ENCODE assay signal across 4 fruit fly cellular contexts in genomic region chr3L:9848744-9849143, dm6.
TF ChIP-seq lines count a peak whose summit lies in the region.

No protein-coding gene starts in this region.

- no peak for TF ChIP-seq CTCF in whole organism, embryonic (GFP tag; optimal IDR thresholded peaks at IDR 0.05; lab: Kevin White, UChicago)

TF ChIP-seq in whole organism, adult, 20 proteins besides CTCF, POLR2A, EP300 and RAD21:
- TF ChIP-seq tj (GFP tag; optimal IDR thresholded peaks at IDR 0.05; lab: Kevin White, UChicago) (peak; percentile 42), Crg-1 (GFP tag; optimal IDR thresholded peaks at IDR 0.05; lab: Kevin White, UChicago) (no peak), CG33017 (tag; optimal IDR thresholded peaks at IDR 0.05; lab: Kevin White, UChicago) (no peak), toe (GFP tag; optimal IDR thresholded peaks at IDR 0.05; lab: Kevin White, UChicago) (no peak), bab1 (GFP tag; optimal IDR thresholded peaks at IDR 0.05; lab: Kevin White, UChicago) (no peak)

TF ChIP-seq in whole organism, embryonic, 481 proteins besides CTCF, POLR2A, EP300 and RAD21:
- TF ChIP-seq nom (GFP tag; optimal IDR thresholded peaks at IDR 0.05; lab: Kevin White, UChicago) (peak; percentile 96), bsh (GFP tag; optimal IDR thresholded peaks at IDR 0.05; lab: Kevin White, UChicago) (peak in 1 of 2 experiments; percentile 95), sqz (GFP tag; optimal IDR thresholded peaks at IDR 0.05; lab: Kevin White, UChicago) (peak; percentile 4), Hr39 (optimal IDR thresholded peaks at IDR 0.05; lab: Kevin White, UChicago) (peak; percentile 65), Drgx (GFP tag; IDR thresholded peaks at IDR 0.05; lab: Robert Waterston, UW) (peak; percentile 58), CG10267 (tag; optimal IDR thresholded peaks at IDR 0.05; lab: Kevin White, UChicago) (no peak), Ada2b (GFP tag; IDR thresholded peaks at IDR 0.05; lab: Robert Waterston, UW) (no peak)

TF ChIP-seq in whole organism, prepupa, 60 proteins besides CTCF, POLR2A, EP300 and RAD21 (continues in another document):
- TF ChIP-seq spab (GFP tag; optimal IDR thresholded peaks at IDR 0.05; lab: Kevin White, UChicago) (peak; percentile 73), lz (GFP tag; optimal IDR thresholded peaks at IDR 0.05; lab: Kevin White, UChicago) (no peak), CG6808 (GFP tag; optimal IDR thresholded peaks at IDR 0.05; lab: Kevin White, UChicago) (peak; percentile 91), vri (GFP tag; optimal IDR thresholded peaks at IDR 0.05; lab: Kevin White, UChicago) (no peak), Hr4 (GFP tag; optimal IDR thresholded peaks at IDR 0.05; lab: Kevin White, UChicago) (no peak), CG10669 (GFP tag; optimal IDR thresholded peaks at IDR 0.05; lab: Kevin White, UChicago) (peak; percentile 83), svp (GFP tag; lab: Kevin White, UChicago) (no peak), Eip75B (GFP tag; optimal IDR thresholded peaks at IDR 0.05; lab: Kevin White, UChicago) (peak; percentile 65), acj6 (GFP tag; optimal IDR thresholded peaks at IDR 0.05; lab: Kevin White, UChicago) (no peak), CG7368 (GFP tag; optimal IDR thresholded peaks at IDR 0.05; lab: Kevin White, UChicago) (peak; percentile 38), OdsH (GFP tag; optimal IDR thresholded peaks at IDR 0.05; lab: Kevin White, UChicago) (peak; percentile 41), Sox15 (GFP tag; optimal IDR thresholded peaks at IDR 0.05; lab: Kevin White, UChicago) (no peak), CG6792 (GFP tag; optimal IDR thresholded peaks at IDR 0.05; lab: Kevin White, UChicago) (no peak), salr (GFP tag; optimal IDR thresholded peaks at IDR 0.05; lab: Kevin White, UChicago) (peak; percentile 27 to 67), CG8119 (GFP tag; IDR thresholded peaks at IDR 0.05; lab: Robert Waterston, UW) (peak; percentile 84), Smox (GFP tag; optimal IDR thresholded peaks at IDR 0.05; lab: Kevin White, UChicago) (no peak), CG6276 (GFP tag; optimal IDR thresholded peaks at IDR 0.05; lab: Kevin White, UChicago) (peak; percentile 85), esn (GFP tag; optimal IDR thresholded peaks at IDR 0.05; lab: Kevin White, UChicago) (no peak), Eip93F (GFP tag; optimal IDR thresholded peaks at IDR 0.05; lab: Kevin White, UChicago) (no peak), fd59A (GFP tag; optimal IDR thresholded peaks at IDR 0.05; lab: Kevin White, UChicago) (peak; percentile 41), CG31627 (GFP tag; optimal IDR thresholded peaks at IDR 0.05; lab: Kevin White, UChicago) (no peak), CG15336 (GFP tag; IDR thresholded peaks at IDR 0.05; lab: Robert Waterston, UW) (peak; percentile 69), CG10631 (GFP tag; optimal IDR thresholded peaks at IDR 0.05; lab: Kevin White, UChicago) (peak; percentile 7), net (GFP tag; optimal IDR thresholded peaks at IDR 0.05; lab: Kevin White, UChicago) (peak; percentile 67), eg (GFP tag; IDR thresholded peaks at IDR 0.05; lab: Robert Waterston, UW) (peak; percentile 85), CG11902 (GFP tag; optimal IDR thresholded peaks at IDR 0.05; lab: Kevin White, UChicago) (no peak), CG6854 (GFP tag; optimal IDR thresholded peaks at IDR 0.05; lab: Kevin White, UChicago) (no peak), dac (GFP tag; optimal IDR thresholded peaks at IDR 0.05; lab: Kevin White, UChicago) (peak; percentile 8), CG1621 (tag; optimal IDR thresholded peaks at IDR 0.05; lab: Kevin White, UChicago) (peak; percentile 64), Ets21C (GFP tag; optimal IDR thresholded peaks at IDR 0.05; lab: Kevin White, UChicago) (no peak), fd85E (GFP tag; optimal IDR thresholded peaks at IDR 0.05; lab: Kevin White, UChicago) (no peak), CG32006 (GFP tag; optimal IDR thresholded peaks at IDR 0.05; lab: Kevin White, UChicago) (peak; percentile 55), Ets96B (tag; optimal IDR thresholded peaks at IDR 0.05; lab: Kevin White, UChicago) (peak; percentile 75), CG3032 (tag; optimal IDR thresholded peaks at IDR 0.05; lab: Kevin White, UChicago) (peak; percentile 73), ss (GFP tag; optimal IDR thresholded peaks at IDR 0.05; lab: Kevin White, UChicago) (peak; percentile 90 to 91), CG8632 (GFP tag; optimal IDR thresholded peaks at IDR 0.05; lab: Kevin White, UChicago) (peak; percentile 46), CG4318 (GFP tag; optimal IDR thresholded peaks at IDR 0.05; lab: Kevin White, UChicago) (no peak), Lpt (GFP tag; optimal IDR thresholded peaks at IDR 0.05; lab: Kevin White, UChicago) (peak; percentile 84), CG11294 (GFP tag; IDR thresholded peaks at IDR 0.05; lab: Robert Waterston, UW) (no peak), Blimp-1 (GFP tag; optimal IDR thresholded peaks at IDR 0.05; lab: Kevin White, UChicago) (no peak), CG8319 (GFP tag; optimal IDR thresholded peaks at IDR 0.05; lab: Kevin White, UChicago) (no peak), Hr39 (GFP tag; optimal IDR thresholded peaks at IDR 0.05; lab: Kevin White, UChicago) (no peak)

TF ChIP-seq in whole organism, pupa, 21 proteins besides CTCF, POLR2A, EP300 and RAD21:
- TF ChIP-seq CG8301 (tag; optimal IDR thresholded peaks at IDR 0.05; lab: Kevin White, UChicago) (peak; percentile 69), gl (tag; optimal IDR thresholded peaks at IDR 0.05; lab: Kevin White, UChicago) (peak; percentile 97), CG4496 (GFP tag; IDR thresholded peaks at IDR 0.05; lab: Robert Waterston, UW) (peak; percentile 81; the same call in 2 of the 3 replicates), Pif1B (GFP tag; optimal IDR thresholded peaks at IDR 0.05; lab: Kevin White, UChicago) (peak; percentile 82), CG15710 (tag; optimal IDR thresholded peaks at IDR 0.05; lab: Kevin White, UChicago) (peak; percentile 73), CG17806 (tag; optimal IDR thresholded peaks at IDR 0.05; lab: Kevin White, UChicago) (peak; percentile 74), CG10348 (GFP tag; IDR thresholded peaks at IDR 0.05; lab: Robert Waterston, UW) (no peak), rn (GFP tag; IDR thresholded peaks at IDR 0.05; lab: Robert Waterston, UW) (peak; percentile 47; the same call in 1 of the 2 replicates), CG9948 (tag; optimal IDR thresholded peaks at IDR 0.05; lab: Kevin White, UChicago) (peak; percentile 73), CG32121 (GFP tag; IDR thresholded peaks at IDR 0.05; lab: Robert Waterston, UW) (no peak), CG34367 (tag; optimal IDR thresholded peaks at IDR 0.05; lab: Kevin White, UChicago) (peak; percentile 76), CG12605 (GFP tag; IDR thresholded peaks at IDR 0.05; lab: Robert Waterston, UW) (peak; percentile 93), Pif1A (GFP tag; optimal IDR thresholded peaks at IDR 0.05; lab: Kevin White, UChicago) (peak; percentile 91), EcR (GFP tag; optimal IDR thresholded peaks at IDR 0.05; lab: Kevin White, UChicago) (peak; percentile 43), D1 (tag; optimal IDR thresholded peaks at IDR 0.05; lab: Kevin White, UChicago) (peak; percentile 46), Ets98B (GFP tag; IDR thresholded peaks at IDR 0.05; lab: Robert Waterston, UW) (peak; percentile 65), CG8159 (tag; optimal IDR thresholded peaks at IDR 0.05; lab: Kevin White, UChicago) (peak; percentile 84), fd96Ca (GFP tag; IDR thresholded peaks at IDR 0.05; lab: Robert Waterston, UW) (peak; percentile 55; the same call in 2 of the 3 replicates), Snoo (tag; optimal IDR thresholded peaks at IDR 0.05; lab: Kevin White, UChicago) (no peak), CG13204 (GFP tag; optimal IDR thresholded peaks at IDR 0.05; lab: Kevin White, UChicago) (peak; percentile 85), CG14655 (GFP tag; optimal IDR thresholded peaks at IDR 0.05; lab: Kevin White, UChicago) (peak; percentile 90)
